Fruit fly (Drosophila melanogaster): ENCODE measurements around the gene mRpL21.

mRpL21 gene

DNA sequence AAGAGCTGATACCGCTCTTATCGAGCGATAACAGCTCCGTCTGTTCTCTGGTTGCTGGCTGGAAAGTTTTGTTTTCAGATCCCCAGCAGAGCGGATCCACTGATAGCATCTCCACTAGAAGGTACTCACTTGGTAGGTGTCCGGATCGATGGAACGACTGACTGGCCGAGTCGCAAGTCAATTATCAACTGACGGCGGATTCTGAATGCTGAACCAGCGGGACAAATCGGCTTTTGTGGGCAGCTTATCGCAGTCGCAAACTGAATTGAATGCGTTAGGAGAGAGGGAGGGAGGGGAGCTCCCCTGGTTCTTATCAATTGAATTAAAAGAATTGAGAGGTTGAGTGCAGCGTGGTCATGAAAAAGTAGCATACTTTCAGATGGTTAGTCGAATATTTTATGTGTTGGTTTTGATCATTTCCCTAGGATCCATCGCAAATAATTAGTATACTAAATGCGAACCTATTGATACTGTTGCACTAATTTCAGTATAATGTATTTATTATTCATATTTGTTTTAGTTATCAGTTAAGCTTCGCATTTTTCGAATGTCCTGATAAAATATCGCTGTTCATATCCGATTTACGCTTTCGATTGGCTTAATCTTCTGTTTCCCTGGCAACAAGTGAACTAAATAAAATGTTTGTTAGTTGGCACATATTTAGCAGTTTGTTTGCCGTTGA, 14.0 kb upstream of the mRpL21 start, which contains the start of the genes Aldh7A1 and CG14085 (continued):
- TF ChIP-seq fd64A (GFP tag; optimal IDR thresholded peaks at IDR 0.05) (no peak), Myb (GFP tag; optimal IDR thresholded peaks at IDR 0.05) (no peak), Jarid2 (GFP tag; optimal IDR thresholded peaks at IDR 0.05) (peak; percentile 65), p53 (GFP tag; optimal IDR thresholded peaks at IDR 0.05) (no peak), sima (GFP tag; optimal IDR thresholded peaks at IDR 0.05) (no peak), Dref (GFP tag; IDR thresholded peaks at IDR 0.05) (no peak), ftz-f1 (GFP tag; optimal IDR thresholded peaks at IDR 0.05) (peak; percentile 36), HmgZ (tag; optimal IDR thresholded peaks at IDR 0.05) (peak; percentile 72), Drgx (GFP tag; IDR thresholded peaks at IDR 0.05) (no peak), CrebB (tag; optimal IDR thresholded peaks at IDR 0.05) (no peak), sens-2 (GFP tag; IDR thresholded peaks at IDR 0.05) (no peak), nom (GFP tag; optimal IDR thresholded peaks at IDR 0.05) (no peak), CG4730 (GFP tag; IDR thresholded peaks at IDR 0.05) (no peak), CG17829 (tag; optimal IDR thresholded peaks at IDR 0.05) (no peak), CG7372 (GFP tag; IDR thresholded peaks at IDR 0.05) (no peak), CG33557 (GFP tag; optimal IDR thresholded peaks at IDR 0.05) (no peak), Asciz (GFP tag; optimal IDR thresholded peaks at IDR 0.05) (no peak), Fer2 (tag; optimal IDR thresholded peaks at IDR 0.05) (no peak), CG6175 (GFP tag; IDR thresholded peaks at IDR 0.05) (no peak), sqz (GFP tag; optimal IDR thresholded peaks at IDR 0.05) (no peak), Sox100B (GFP tag; optimal IDR thresholded peaks at IDR 0.05) (no peak), Deaf1 (tag; optimal IDR thresholded peaks at IDR 0.05) (peak; percentile 78), dm (GFP tag; optimal IDR thresholded peaks at IDR 0.05) (no peak), Hsf (GFP tag; optimal IDR thresholded peaks at IDR 0.05) (no peak), C15 (GFP tag; IDR thresholded peaks at IDR 0.05) (no peak), otp (GFP tag; IDR thresholded peaks at IDR 0.05) (no peak), CG34376 (GFP tag; optimal IDR thresholded peaks at IDR 0.05) (peak; percentile 90), gt (GFP tag; IDR thresholded peaks at IDR 0.05) (no peak), CG4617 (GFP tag; optimal IDR thresholded peaks at IDR 0.05; ENCODE audit: borderline replicate concordance) (no peak), CG15696 (tag; optimal IDR thresholded peaks at IDR 0.05) (no peak), vvl (GFP tag; IDR thresholded peaks at IDR 0.05) (no peak), CG18476 (GFP tag; optimal IDR thresholded peaks at IDR 0.05) (no peak), danr (GFP tag; IDR thresholded peaks at IDR 0.05) (no peak), Dek (tag; optimal IDR thresholded peaks at IDR 0.05) (no peak), CG12219 (GFP tag; optimal IDR thresholded peaks at IDR 0.05) (no peak), klu (GFP tag; IDR thresholded peaks at IDR 0.05) (no peak), unc-4 (GFP tag; IDR thresholded peaks at IDR 0.05; ENCODE audit: partially characterized antibody) (no peak), abd-A (tag; optimal IDR thresholded peaks at IDR 0.05) (no peak), exex (tag; optimal IDR thresholded peaks at IDR 0.05) (peak; percentile 82), CG34224 (GFP tag; IDR thresholded peaks at IDR 0.05; ENCODE audit: partially characterized antibody) (no peak), lola (GFP tag; optimal IDR thresholded peaks at IDR 0.05) (no peak), Mad (GFP tag; optimal IDR thresholded peaks at IDR 0.05) (no peak), tgo (GFP tag; IDR thresholded peaks at IDR 0.05) (no peak), gfzf (GFP tag; optimal IDR thresholded peaks at IDR 0.05) (no peak), emc (GFP tag; optimal IDR thresholded peaks at IDR 0.05) (no peak), CG42726 (GFP tag; IDR thresholded peaks at IDR 0.05; ENCODE audit: partially characterized antibody) (no peak), sens (GFP tag) (peak; percentile 28), chm (GFP tag; IDR thresholded peaks at IDR 0.05) (no peak), CG9609 (GFP tag; optimal IDR thresholded peaks at IDR 0.05) (no peak), CG6854 (GFP tag; optimal IDR thresholded peaks at IDR 0.05) (no peak)
